Worm (Caenorhabditis elegans) whole organism, L2 larva: Measurements from ENCODE around the gene cul-3.

Experiments
- ceh-16 ChIP-seq: fragments of 150-350 bp; optimal IDR thresholded peaks from 2 replicates; lab custom pipeline; 2014; ENCODE audit warnings: missing biosample characterization, missing genetic modification characterization
- egl-27 ChIP-seq: sonication (generic microtip); optimal IDR thresholded peaks from 3 replicates; lab custom pipeline; 2017; ENCODE audit warnings: missing biosample characterization, missing genetic modification reagents, missing genetic modification characterization
- lin-13 ChIP-seq: fragments of 150-350 bp; optimal IDR thresholded peaks from 2 replicates; lab custom pipeline; 2014; ENCODE audit warnings: missing biosample characterization, missing genetic modification reagents, missing genetic modification characterization
- mdl-1 ChIP-seq, 2 experiments: fragments of 150-350 bp in 1 of 2; sonication (generic microtip) in 1 of 2; optimal IDR thresholded peaks; 2 replicates each; lab custom pipeline; 2017; ENCODE audit warnings: missing biosample characterization in 2 of 2, missing genetic modification characterization in 2 of 2

DNA sequence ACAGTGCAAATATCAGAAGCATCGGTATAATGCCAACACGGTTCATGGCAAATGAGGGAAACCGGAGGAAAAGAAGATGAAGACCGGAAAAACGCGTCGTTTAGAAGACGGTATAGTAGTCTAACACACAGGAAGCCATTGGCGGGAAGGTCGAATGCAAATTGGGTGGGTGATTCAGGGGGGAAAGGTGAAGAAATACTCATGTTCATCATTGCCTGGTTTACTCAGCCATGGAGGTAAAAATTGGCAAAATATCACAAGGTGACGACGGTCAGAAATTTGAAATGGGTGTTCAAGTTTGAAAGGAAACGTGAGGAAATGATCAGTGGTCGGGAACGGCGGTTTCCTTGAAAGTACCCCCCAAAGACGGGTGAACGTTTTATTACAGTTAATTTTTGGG is 36.0 kb upstream of the cul-3 start, which contains the start of gene W03F9.11:
- TF ChIP-seq egl-27 (tag; lab: Kevin White, UChicago), result no peak
- no peak for TF ChIP-seq mdl-1 (tag; optimal IDR thresholded peaks at IDR 0.05; lab: Kevin White, UChicago)
- no peak for TF ChIP-seq ceh-16 (tag; lab: Kevin White, UChicago)
- TF ChIP-seq lin-13 (GFP tag; lab: Kevin White, UChicago), result no peak
